Fruit fly (Drosophila melanogaster) whole organism, prepupa: ENCODE data around the gene Theg.

Experiments
- Blimp-1 ChIP-seq: fragments of 200-800 bp; sonication (Bioruptor generic); optimal IDR thresholded peaks from 3 replicates; lab custom pipeline; 2017; ENCODE audit warnings: missing biosample characterization, missing genetic modification characterization, mild to moderate bottlenecking, moderate library complexity, missing genetic modification reagents
- CG11294 ChIP-seq: fragments of 200-800 bp; sonication (Bioruptor generic); IDR thresholded peaks from 2 replicates; pipeline ENCODE4 v1.3.6; 2022; ENCODE audit warnings: missing biosample characterization, missing genetic modification characterization
- CG11762 ChIP-seq: fragments of 200-800 bp; sonication (Bioruptor generic); optimal IDR thresholded peaks from 3 replicates; lab custom pipeline; 2016; ENCODE audit warnings: missing biosample characterization, missing genetic modification characterization; ENCODE audit not compliant: insufficient read depth
- CG11902 ChIP-seq: fragments of 200-800 bp; sonication (Bioruptor generic); optimal IDR thresholded peaks from 3 replicates; lab custom pipeline; 2016; ENCODE audit warnings: missing biosample characterization, missing genetic modification characterization
- CG3032 ChIP-seq: fragments of 200-800 bp; optimal IDR thresholded peaks from 2 replicates; lab custom pipeline; 2019; ENCODE audit warnings: missing biosample characterization, mild to moderate bottlenecking, missing genetic modification characterization, moderate library complexity
- CG31627 ChIP-seq: fragments of 200-800 bp; sonication (Bioruptor generic); optimal IDR thresholded peaks from 3 replicates; lab custom pipeline; 2016; ENCODE audit warnings: missing biosample characterization, missing genetic modification characterization
- CG32006 ChIP-seq: fragments of 200-800 bp; sonication (Bioruptor generic); optimal IDR thresholded peaks from 3 replicates; lab custom pipeline; 2017; ENCODE audit warnings: missing biosample characterization, mild to moderate bottlenecking, missing genetic modification characterization
- CG3919 ChIP-seq: fragments of 200-800 bp; sonication (Bioruptor generic); optimal IDR thresholded peaks from 3 replicates; lab custom pipeline; 2016; ENCODE audit warnings: missing biosample characterization, missing genetic modification characterization
- CG4318 ChIP-seq: fragments of 200-800 bp; sonication (Bioruptor generic); optimal IDR thresholded peaks from 3 replicates; lab custom pipeline; 2017; ENCODE audit warnings: missing biosample characterization, mild to moderate bottlenecking, missing genetic modification characterization
- CG6163 ChIP-seq: fragments of 200-800 bp; sonication (Bioruptor generic); IDR thresholded peaks from 3 replicates; pipeline ENCODE4 v1.3.6; 2022; ENCODE audit warnings: missing biosample characterization, missing genetic modification characterization
- CG6276 ChIP-seq: fragments of 200-800 bp; sonication (Bioruptor generic); optimal IDR thresholded peaks from 2 replicates; lab custom pipeline; 2017; ENCODE audit warnings: missing biosample characterization, mild to moderate bottlenecking, missing genetic modification characterization
- CG6792 ChIP-seq: fragments of 200-800 bp; sonication (Bioruptor generic); optimal IDR thresholded peaks from 3 replicates; lab custom pipeline; 2016; ENCODE audit warnings: missing biosample characterization, missing genetic modification characterization
- CG8319 ChIP-seq: fragments of 200-800 bp; sonication (Bioruptor generic); optimal IDR thresholded peaks from 3 replicates; lab custom pipeline; 2016; ENCODE audit warnings: missing biosample characterization, missing genetic modification characterization
- Eip75B ChIP-seq: fragments of 200-800 bp; sonication (Bioruptor generic); optimal IDR thresholded peaks from 3 replicates; lab custom pipeline; 2016; ENCODE audit warnings: missing biosample characterization, missing genetic modification characterization
- Eip78C ChIP-seq: fragments of 200-800 bp; sonication (Bioruptor generic); peaks from one replicate; lab custom pipeline; 2016; ENCODE audit warnings: missing biosample characterization, missing genetic modification characterization
- Eip93F ChIP-seq: fragments of 200-800 bp; sonication (Bioruptor generic); optimal IDR thresholded peaks from 2 replicates; lab custom pipeline; 2016; ENCODE audit warnings: missing biosample characterization, mild to moderate bottlenecking, missing genetic modification characterization
- Ets21C ChIP-seq: fragments of 200-800 bp; sonication (Bioruptor generic); optimal IDR thresholded peaks from 3 replicates; lab custom pipeline; 2016; ENCODE audit warnings: missing biosample characterization, missing genetic modification characterization
- Gug ChIP-seq: fragments of 200-800 bp; sonication (Bioruptor generic); IDR thresholded peaks from 2 replicates; pipeline ENCODE4 v1.3.6; 2022; ENCODE audit warnings: missing biosample characterization, missing genetic modification characterization
- Hr39 ChIP-seq: fragments of 200-800 bp; sonication (Bioruptor generic); optimal IDR thresholded peaks from 2 replicates; lab custom pipeline; 2016; ENCODE audit warnings: missing biosample characterization, missing genetic modification characterization
- Lpt ChIP-seq: fragments of 200-800 bp; sonication (Bioruptor generic); optimal IDR thresholded peaks from 3 replicates; lab custom pipeline; 2016; ENCODE audit warnings: missing biosample characterization, missing genetic modification characterization
- Met ChIP-seq: fragments of 200-800 bp; sonication (Bioruptor generic); optimal IDR thresholded peaks from 3 replicates; lab custom pipeline; 2016; ENCODE audit warnings: missing biosample characterization, missing genetic modification characterization
- OdsH ChIP-seq: fragments of 200-800 bp; sonication (Bioruptor generic); optimal IDR thresholded peaks from 3 replicates; lab custom pipeline; 2016; ENCODE audit warnings: missing biosample characterization, missing genetic modification characterization
- Sox102F ChIP-seq: fragments of 200-800 bp; sonication (Bioruptor generic); optimal IDR thresholded peaks from 2 replicates; lab custom pipeline; 2016; ENCODE audit warnings: missing biosample characterization, mild to moderate bottlenecking, missing genetic modification characterization
- Sox14 ChIP-seq: fragments of 200-800 bp; sonication (Bioruptor generic); optimal IDR thresholded peaks from 3 replicates; lab custom pipeline; 2016; ENCODE audit warnings: missing biosample characterization, missing genetic modification characterization
- Sox15 ChIP-seq: fragments of 200-800 bp; sonication (Bioruptor generic); optimal IDR thresholded peaks from 3 replicates; lab custom pipeline; 2016; ENCODE audit warnings: missing biosample characterization, missing genetic modification characterization
- achi ChIP-seq: fragments of 200-800 bp; sonication (Bioruptor generic); optimal IDR thresholded peaks from 3 replicates; lab custom pipeline; 2016; ENCODE audit warnings: missing biosample characterization, missing genetic modification characterization
- acj6 ChIP-seq: fragments of 200-800 bp; sonication (Bioruptor generic); optimal IDR thresholded peaks from 3 replicates; lab custom pipeline; 2016; ENCODE audit warnings: missing biosample characterization, missing genetic modification characterization
- dac ChIP-seq: fragments of 200-800 bp; sonication (Bioruptor generic); optimal IDR thresholded peaks from 2 replicates; lab custom pipeline; 2017; ENCODE audit warnings: missing biosample characterization, mild to moderate bottlenecking, missing genetic modification characterization
- eg ChIP-seq: fragments of 200-800 bp; sonication (Bioruptor generic); IDR thresholded peaks from 3 replicates; pipeline ENCODE4 v1.3.6; 2022; ENCODE audit warnings: missing biosample characterization, missing genetic modification characterization
- esn ChIP-seq: fragments of 200-800 bp; sonication (Bioruptor generic); optimal IDR thresholded peaks from 2 replicates; lab custom pipeline; 2016; ENCODE audit warnings: missing biosample characterization, mild to moderate bottlenecking, missing genetic modification characterization, moderate library complexity
- fd59A ChIP-seq: fragments of 200-800 bp; sonication (Bioruptor generic); optimal IDR thresholded peaks from 2 replicates; lab custom pipeline; 2017; ENCODE audit warnings: missing biosample characterization, mild to moderate bottlenecking, missing genetic modification characterization, missing genetic modification reagents
- fd85E ChIP-seq: fragments of 200-800 bp; sonication (Bioruptor generic); optimal IDR thresholded peaks from 3 replicates; lab custom pipeline; 2016; ENCODE audit warnings: missing biosample characterization, missing genetic modification characterization
- fkh ChIP-seq: fragments of 200-800 bp; sonication (Bioruptor generic); optimal IDR thresholded peaks from 3 replicates; lab custom pipeline; 2017; ENCODE audit warnings: missing biosample characterization, mild to moderate bottlenecking, missing genetic modification characterization, moderate library complexity
- lz ChIP-seq: fragments of 200-800 bp; sonication (Bioruptor generic); optimal IDR thresholded peaks from 3 replicates; lab custom pipeline; 2016; ENCODE audit warnings: missing biosample characterization, missing genetic modification characterization
- net ChIP-seq: fragments of 200-800 bp; sonication (Bioruptor generic); optimal IDR thresholded peaks from 3 replicates; lab custom pipeline; 2016; ENCODE audit warnings: missing biosample characterization, missing genetic modification characterization
- pdm3 ChIP-seq: fragments of 200-800 bp; sonication (Bioruptor generic); optimal IDR thresholded peaks from 3 replicates; lab custom pipeline; 2016; ENCODE audit warnings: missing biosample characterization, missing genetic modification characterization
- ss ChIP-seq, 2 experiments: fragments of 200-800 bp; sonication (Bioruptor generic); optimal IDR thresholded peaks; 2 replicates in 1 of 2; 3 replicates in 1 of 2; lab custom pipeline; 2017 to 2018; ENCODE audit warnings: mild to moderate bottlenecking in 2 of 2, missing biosample characterization in 2 of 2, missing genetic modification characterization in 2 of 2, moderate library complexity in 1 of 2
- svp ChIP-seq: fragments of 200-800 bp; sonication (Bioruptor generic); peaks from one replicate; lab custom pipeline; 2016; ENCODE audit warnings: missing biosample characterization, missing genetic modification characterization
- topi ChIP-seq: fragments of 200-800 bp; sonication (Bioruptor generic); optimal IDR thresholded peaks from 3 replicates; lab custom pipeline; 2016; ENCODE audit warnings: missing biosample characterization, missing genetic modification characterization
- vri ChIP-seq: fragments of 200-800 bp; sonication (Bioruptor generic); optimal IDR thresholded peaks from 3 replicates; lab custom pipeline; 2016; ENCODE audit warnings: missing biosample characterization, mild to moderate bottlenecking, missing genetic modification characterization

Theg gene

DNA sequence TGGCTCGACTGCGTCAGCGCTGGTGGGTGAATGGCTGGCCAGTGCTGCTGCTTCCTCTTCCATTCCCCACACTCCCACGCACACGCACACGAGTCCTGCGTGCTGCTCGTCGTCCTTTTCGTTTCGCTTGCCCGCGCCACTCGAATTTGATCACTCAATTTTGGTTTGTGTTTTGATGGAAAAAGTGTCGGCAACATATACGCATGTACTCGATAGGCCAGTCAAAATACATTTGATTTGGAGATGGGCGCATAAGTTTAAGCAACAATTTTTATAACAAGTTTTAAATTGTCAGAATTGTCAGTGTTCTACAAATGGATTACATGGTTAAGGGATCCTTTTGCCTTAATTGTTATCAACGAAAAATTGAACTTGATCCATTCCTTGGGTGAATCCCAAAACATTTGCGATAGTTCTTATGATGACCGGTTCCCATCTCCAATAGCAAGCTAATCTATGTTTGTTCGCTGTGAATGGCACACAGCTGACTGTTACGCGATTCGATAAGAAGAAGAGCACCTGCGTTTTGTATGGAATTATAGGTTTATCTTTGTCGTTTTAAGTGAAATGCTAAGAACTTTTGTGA, 8.6 kb downstream of the Theg start, which contains the start of the genes Mitofilin and mRpL35 (continued):
- TF ChIP-seq Lpt (no peak), CG3032 (tag; lab: Kevin White, UChicago) (peak; percentile 49), Gug (GFP tag; lab: Robert Waterston, UW) (no peak), topi (GFP tag; lab: Kevin White, UChicago) (peak; percentile 39), Eip78C (GFP tag; lab: Kevin White, UChicago) (peak; percentile 69), Sox15 (GFP tag; lab: Kevin White, UChicago) (peak; percentile 51), CG6792 (peak; percentile 2), fkh (GFP tag; lab: Kevin White, UChicago) (no peak), CG31627 (GFP tag; lab: Kevin White, UChicago) (peak; percentile 68), CG11294 (no peak; the same call in 1 of the 2 replicates), lz (GFP tag; lab: Kevin White, UChicago) (peak; percentile 53), CG11762 (GFP tag; lab: Kevin White, UChicago) (no peak), acj6 (GFP tag; lab: Kevin White, UChicago) (peak; percentile 38), CG32006 (GFP tag; lab: Kevin White, UChicago) (no peak), esn (GFP tag; lab: Kevin White, UChicago) (peak; percentile 63), Eip93F (GFP tag; lab: Kevin White, UChicago) (no peak), achi (GFP tag; lab: Kevin White, UChicago) (peak; percentile 38), CG6163 (GFP tag; lab: Robert Waterston, UW) (peak; percentile 28; the same call in 1 of the 3 replicates), OdsH (GFP tag; lab: Kevin White, UChicago) (peak; percentile 50), ss (GFP tag; optimal IDR thresholded peaks at IDR 0.05; lab: Kevin White, UChicago) (peak in 1 of 2 experiments; percentile 15), net (no peak), svp (GFP tag; lab: Kevin White, UChicago) (peak; percentile 92), fd85E (no peak), Met (GFP tag; lab: Kevin White, UChicago) (no peak), Hr39 (GFP tag; lab: Kevin White, UChicago) (peak; percentile 66), Ets21C (GFP tag; lab: Kevin White, UChicago) (peak; percentile 6), eg (GFP tag; lab: Robert Waterston, UW) (no peak), dac (GFP tag; lab: Kevin White, UChicago) (peak; percentile 3), CG3919 (GFP tag; lab: Kevin White, UChicago) (peak; percentile 37)

DNA sequence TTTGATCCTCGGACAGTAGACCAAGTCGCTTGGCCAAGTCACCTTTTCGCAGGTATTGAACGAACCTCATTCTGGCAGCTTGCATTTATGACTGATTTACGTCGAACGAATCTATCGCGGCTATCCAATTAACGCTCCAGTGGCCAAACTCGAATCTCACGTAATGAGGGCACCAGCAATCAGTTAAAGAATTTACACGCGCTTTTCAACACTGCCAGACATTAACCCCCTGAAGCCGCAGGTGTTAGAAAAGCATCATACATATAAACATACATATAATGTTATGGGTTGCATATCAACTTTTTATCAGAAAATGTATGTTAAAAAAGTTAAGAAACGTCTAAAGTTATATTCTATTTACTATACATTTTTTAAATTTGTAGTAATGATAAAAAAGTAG, 10.8 kb downstream of the Theg start, which contains the start of gene CG6028:
TSS of gene CG6028 (minus strand) at position 187 of the 400 bp plus-strand sequence.
- TF ChIP-seq Sox102F: no peak
- TF ChIP-seq vri (GFP tag; lab: Kevin White, UChicago): peak; percentile 72
- peak; percentile 65 for TF ChIP-seq Eip78C (GFP tag; lab: Kevin White, UChicago)
- peak; percentile 57 for TF ChIP-seq esn (GFP tag; lab: Kevin White, UChicago)
- TF ChIP-seq Sox14 (GFP tag; lab: Kevin White, UChicago): peak; percentile 13
- TF ChIP-seq fd59A (GFP tag; lab: Kevin White, UChicago): no peak
- TF ChIP-seq pdm3 (GFP tag; lab: Kevin White, UChicago): no peak
- peak; percentile 27 for TF ChIP-seq Met (GFP tag; lab: Kevin White, UChicago)
- no peak for TF ChIP-seq CG4318 (GFP tag; lab: Kevin White, UChicago)
- peak; percentile 9 for TF ChIP-seq CG3032 (tag; lab: Kevin White, UChicago)
- TF ChIP-seq acj6 (GFP tag; lab: Kevin White, UChicago): peak; percentile 20
- no peak for TF ChIP-seq CG11902 (GFP tag; lab: Kevin White, UChicago)
- peak; percentile 51 for TF ChIP-seq CG3919 (GFP tag; lab: Kevin White, UChicago)
- no peak for TF ChIP-seq Blimp-1 (GFP tag; lab: Kevin White, UChicago)
- TF ChIP-seq CG8319 (GFP tag; lab: Kevin White, UChicago): no peak
- peak; percentile 8 for TF ChIP-seq Ets21C (GFP tag; lab: Kevin White, UChicago)
- TF ChIP-seq topi (GFP tag; lab: Kevin White, UChicago): peak; percentile 45
- TF ChIP-seq eg (GFP tag; lab: Robert Waterston, UW): peak; percentile 66; the same call in 2 of the 3 replicates
- peak; percentile 29 for TF ChIP-seq lz (GFP tag; lab: Kevin White, UChicago)
- peak; percentile 70 for TF ChIP-seq Eip75B (GFP tag; lab: Kevin White, UChicago)
- peak; percentile 21; the same call in 1 of the 3 replicates for TF ChIP-seq CG6163 (GFP tag; lab: Robert Waterston, UW)
- TF ChIP-seq OdsH (GFP tag; lab: Kevin White, UChicago): peak; percentile 15
- peak; percentile 28 for TF ChIP-seq Hr39 (GFP tag; lab: Kevin White, UChicago)
- peak; percentile 79 for TF ChIP-seq svp (GFP tag; lab: Kevin White, UChicago)
- TF ChIP-seq CG31627 (GFP tag; lab: Kevin White, UChicago): peak; percentile 25
- TF ChIP-seq CG6276 (GFP tag; lab: Kevin White, UChicago): no peak
- TF ChIP-seq fkh (GFP tag; lab: Kevin White, UChicago): no peak
- TF ChIP-seq, all 60 proteins: peak for 18
